Fruit fly (Drosophila melanogaster): ENCODE results near the gene NHP2.

NHP2 gene

DNA sequence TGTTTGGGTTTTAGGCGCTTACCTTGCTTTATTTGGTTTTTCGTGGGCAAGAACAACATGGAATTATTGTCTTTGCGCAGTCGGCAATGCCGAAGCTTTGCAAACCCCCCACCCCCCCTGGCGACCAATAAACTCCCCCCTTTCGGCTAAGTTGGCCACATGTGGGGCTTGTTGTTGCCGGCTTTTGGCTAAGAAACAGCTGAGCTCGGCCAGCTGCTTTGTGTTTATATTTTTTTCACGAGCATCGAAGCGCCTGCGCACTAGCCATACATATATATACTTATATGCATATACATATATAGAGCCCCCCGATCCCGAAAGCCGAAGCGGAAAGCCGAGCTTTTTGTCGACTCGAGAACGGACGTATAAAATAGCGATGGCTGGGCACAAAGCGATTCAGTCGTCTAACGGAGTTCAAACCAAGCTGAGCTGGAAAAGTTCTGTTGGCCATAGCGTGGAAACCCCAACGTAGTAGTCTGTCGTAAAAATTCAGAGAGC lies 2.8 kb upstream of the NHP2 start, which contains the start of gene CG17839 (continued):
- TF ChIP-seq psq (GFP tag; optimal IDR thresholded peaks at IDR 0.05) (no peak), sisA (GFP tag; IDR thresholded peaks at IDR 0.05) (no peak), CG31224 (GFP tag; IDR thresholded peaks at IDR 0.05) (no peak), z (GFP tag; IDR thresholded peaks at IDR 0.05) (no peak), slou (GFP tag; optimal IDR thresholded peaks at IDR 0.05) (no peak), CG14860 (GFP tag; IDR thresholded peaks at IDR 0.05; ENCODE audit: partially characterized antibody) (0 out of 3 replicates have a peak, but pooled peaks have one; percentile 34), mld (GFP tag; IDR thresholded peaks at IDR 0.05; ENCODE audit: partially characterized antibody) (no peak), Gug (GFP tag; IDR thresholded peaks at IDR 0.05) (no peak), Ssrp (tag; optimal IDR thresholded peaks at IDR 0.05) (no peak), Drgx (GFP tag; IDR thresholded peaks at IDR 0.05) (no peak), trh (GFP tag; optimal IDR thresholded peaks at IDR 0.05) (no peak), Hr78 (GFP tag; optimal IDR thresholded peaks at IDR 0.05) (no peak), tin (GFP tag; optimal IDR thresholded peaks at IDR 0.05) (no peak), Opbp (GFP tag; IDR thresholded peaks at IDR 0.05; ENCODE audit: partially characterized antibody) (no peak), crp (GFP tag; optimal IDR thresholded peaks at IDR 0.05) (peak in 1 of 2 experiments; percentile 82), Ptx1 (GFP tag; IDR thresholded peaks at IDR 0.05) (no peak), nom (GFP tag; optimal IDR thresholded peaks at IDR 0.05) (no peak), lilli (GFP tag; optimal IDR thresholded peaks at IDR 0.05) (no peak), CG6175 (GFP tag; IDR thresholded peaks at IDR 0.05) (peak; percentile 62; the same call in 2 of the 3 replicates), CG17328 (GFP tag; IDR thresholded peaks at IDR 0.05) (no peak), MESR4 (GFP tag; optimal IDR thresholded peaks at IDR 0.05) (no peak), Pdp1 (GFP tag; optimal IDR thresholded peaks at IDR 0.05) (no peak), BtbVII (GFP tag; optimal IDR thresholded peaks at IDR 0.05) (peak; percentile 21), slp2 (GFP tag; optimal IDR thresholded peaks at IDR 0.05) (no peak), CG30403 (GFP tag; optimal IDR thresholded peaks at IDR 0.05) (no peak), kah (GFP tag; optimal IDR thresholded peaks at IDR 0.05) (no peak), NC2β (GFP tag; optimal IDR thresholded peaks at IDR 0.05) (no peak), CG11695 (GFP tag; IDR thresholded peaks at IDR 0.05) (0 out of 3 replicates have a peak, but pooled peaks have one; percentile 9), CG8765 (GFP tag; IDR thresholded peaks at IDR 0.05) (no peak), CG16815 (GFP tag; optimal IDR thresholded peaks at IDR 0.05) (no peak), CG3726 (GFP tag; IDR thresholded peaks at IDR 0.05) (no peak), tgo (GFP tag; IDR thresholded peaks at IDR 0.05) (no peak; the same call in 2 of the 3 replicates), CG7357 (GFP tag; IDR thresholded peaks at IDR 0.05) (no peak), CG9932 (GFP tag; IDR thresholded peaks at IDR 0.05) (peak; percentile 29; the same call in 1 of the 2 replicates), E2f1 (GFP tag; IDR thresholded peaks at IDR 0.05) (0 out of 2 replicates have a peak, but pooled peaks have one; percentile 8), CG5953 (GFP tag; IDR thresholded peaks at IDR 0.05) (no peak), gsb (GFP tag; IDR thresholded peaks at IDR 0.05) (no peak), lov (optimal IDR thresholded peaks at IDR 0.05) (no peak), lov (GFP tag; IDR thresholded peaks at IDR 0.05) (no peak), eve (GFP tag; optimal IDR thresholded peaks at IDR 0.05) (no peak), CoRest (tag; optimal IDR thresholded peaks at IDR 0.05) (no peak), oc (tag; optimal IDR thresholded peaks at IDR 0.05) (peak; percentile 30), CG3281 (GFP tag; optimal IDR thresholded peaks at IDR 0.05) (peak; percentile 51), CG34376 (GFP tag; optimal IDR thresholded peaks at IDR 0.05) (peak; percentile 71), HLH4C (GFP tag; IDR thresholded peaks at IDR 0.05; ENCODE audit: partially characterized antibody) (peak; percentile 40; the same call in 1 of the 3 replicates), CG33557 (GFP tag; optimal IDR thresholded peaks at IDR 0.05) (no peak), CG6272 (GFP tag; IDR thresholded peaks at IDR 0.05) (no peak), CG8924 (tag; optimal IDR thresholded peaks at IDR 0.05) (peak; percentile 14), CG10321 (GFP tag; IDR thresholded peaks at IDR 0.05) (no peak), CG12155 (GFP tag; optimal IDR thresholded peaks at IDR 0.05) (no peak), sd (tag; optimal IDR thresholded peaks at IDR 0.05) (peak; percentile 79)

Measured in whole organism, embryonic.